Fruit fly (Drosophila melanogaster): Measurements from ENCODE around the gene Socs36E.

Socs36E gene

DNA sequence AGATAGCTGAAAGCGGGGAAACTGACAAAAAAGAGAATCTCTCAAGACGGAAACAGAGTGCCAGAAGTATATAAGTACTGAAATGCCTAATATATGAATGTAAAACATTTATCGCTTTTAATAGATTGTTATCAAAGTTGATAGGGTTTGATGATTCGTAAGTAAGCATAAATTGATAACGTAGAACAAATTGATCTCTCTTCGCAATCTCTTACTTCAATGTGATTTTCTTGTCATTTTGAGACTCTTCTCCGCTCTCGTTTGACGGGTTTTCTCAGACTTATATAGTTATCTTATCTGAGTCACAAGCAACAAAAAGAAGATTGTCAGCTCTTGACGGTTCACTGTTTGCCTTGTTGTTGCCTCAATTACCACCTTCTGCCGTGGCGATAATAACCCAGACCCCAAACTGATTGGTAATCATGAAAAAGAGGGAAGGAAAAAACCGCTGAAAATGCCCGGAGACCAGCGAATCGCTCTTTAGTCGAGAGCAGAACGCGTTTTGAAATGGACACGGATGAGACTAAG is 38.0 kb downstream of the Socs36E start, which contains the start of gene CG15152:
Gene CG15152 (plus strand): TSS at position 372 of the 528 bp plus-strand sequence.
- TF ChIP-seq Hr96 (GFP tag; optimal IDR thresholded peaks at IDR 0.05), result no peak
- no peak for TF ChIP-seq CG12768 (GFP tag; optimal IDR thresholded peaks at IDR 0.05)
- TF ChIP-seq CG33017 (tag; optimal IDR thresholded peaks at IDR 0.05), result no peak
- TF ChIP-seq CG14711 (tag; optimal IDR thresholded peaks at IDR 0.05), result no peak
- TF ChIP-seq cic (GFP tag; optimal IDR thresholded peaks at IDR 0.05), result peak; percentile 41
- TF ChIP-seq CG7045 (GFP tag; optimal IDR thresholded peaks at IDR 0.05), result no peak
- TF ChIP-seq tj (GFP tag; optimal IDR thresholded peaks at IDR 0.05), result no peak
- TF ChIP-seq CG11617 (GFP tag; optimal IDR thresholded peaks at IDR 0.05), result no peak
- no peak for TF ChIP-seq Clk (GFP tag; optimal IDR thresholded peaks at IDR 0.05)

DNA sequence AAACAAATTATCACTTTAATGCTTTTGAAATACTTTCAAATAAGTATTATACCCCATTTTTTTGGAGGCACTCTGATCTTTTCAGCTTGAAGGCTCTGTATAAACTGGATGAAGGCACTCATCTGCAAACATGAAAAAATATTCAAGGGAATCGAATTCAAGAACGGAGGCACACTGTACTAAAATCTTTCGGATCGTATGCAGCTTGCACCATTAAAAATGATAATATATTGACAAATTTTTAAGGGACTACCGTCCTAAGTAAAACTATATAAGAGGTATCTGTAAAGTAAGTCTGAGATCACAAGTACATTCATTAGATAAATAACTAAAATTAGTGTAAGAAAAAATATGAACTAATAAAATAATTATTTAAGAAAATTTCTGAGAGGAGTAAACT is 39.1 kb downstream of the Socs36E start, which contains the start of gene CG44476:
Gene CG44476 (minus strand): TSS at position 101 of the 400 bp plus-strand sequence.
- TF ChIP-seq CG1620 (GFP tag; optimal IDR thresholded peaks at IDR 0.05) (no peak), CG7101 (tag; optimal IDR thresholded peaks at IDR 0.05) (peak; percentile 31)

DNA sequence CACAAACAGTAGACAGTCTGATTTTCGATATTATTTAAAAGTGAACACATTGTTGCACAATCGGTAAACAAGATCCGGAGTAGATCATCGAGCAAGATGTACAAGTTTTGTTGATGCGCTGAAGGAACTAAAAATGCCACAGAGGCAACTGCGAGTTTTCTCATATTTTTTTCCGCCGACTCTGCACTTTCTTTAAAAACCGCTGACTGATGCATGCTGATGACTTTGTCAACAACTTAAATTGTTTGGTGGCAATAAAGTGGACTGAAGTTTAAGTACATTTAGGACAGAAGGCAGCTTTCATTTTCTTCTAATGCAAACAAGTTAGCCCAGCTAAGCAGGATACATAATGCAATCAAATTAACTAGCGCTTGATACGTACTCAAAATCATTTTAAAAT is 39.8 kb downstream of the Socs36E start:
- no peak for TF ChIP-seq CG5204 (GFP tag; optimal IDR thresholded peaks at IDR 0.05)
- peak; percentile 94 for TF ChIP-seq tj (GFP tag; optimal IDR thresholded peaks at IDR 0.05)
- no peak for TF ChIP-seq bab1 (GFP tag; optimal IDR thresholded peaks at IDR 0.05)
- TF ChIP-seq CG7101 (tag; optimal IDR thresholded peaks at IDR 0.05), result no peak

DNA sequence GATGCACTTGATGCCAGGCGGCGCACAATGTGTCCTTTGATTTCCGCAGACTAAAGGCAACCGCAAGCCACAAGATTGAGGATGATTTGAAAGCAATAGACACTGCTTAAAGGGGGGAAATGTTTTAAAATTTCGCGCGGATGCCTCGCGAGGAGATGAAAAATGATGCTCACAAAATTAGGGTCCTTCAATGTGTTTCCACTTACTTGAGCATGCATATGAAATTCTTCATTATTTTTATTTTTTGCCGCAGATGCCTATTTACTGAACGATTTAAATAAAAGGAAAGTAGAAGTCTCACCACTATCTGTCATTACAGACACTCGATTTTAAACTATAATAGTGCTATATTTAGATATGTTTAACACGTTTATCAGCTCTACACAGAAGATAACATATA is 55.9 kb downstream of the Socs36E start, which contains the start of gene Slc25A46b:
Gene Slc25A46b (plus strand): TSS at position 301 of the 400 bp plus-strand sequence.
- TF ChIP-seq CG12768 (GFP tag; optimal IDR thresholded peaks at IDR 0.05) (no peak), kay (GFP tag; ENCODE audit: borderline replicate concordance) (no peak), CG7045 (GFP tag; optimal IDR thresholded peaks at IDR 0.05) (no peak), bab1 (GFP tag; optimal IDR thresholded peaks at IDR 0.05) (no peak), CG1620 (GFP tag; optimal IDR thresholded peaks at IDR 0.05) (no peak), Crg-1 (GFP tag; optimal IDR thresholded peaks at IDR 0.05) (no peak), Hr96 (GFP tag; optimal IDR thresholded peaks at IDR 0.05) (no peak)

DNA sequence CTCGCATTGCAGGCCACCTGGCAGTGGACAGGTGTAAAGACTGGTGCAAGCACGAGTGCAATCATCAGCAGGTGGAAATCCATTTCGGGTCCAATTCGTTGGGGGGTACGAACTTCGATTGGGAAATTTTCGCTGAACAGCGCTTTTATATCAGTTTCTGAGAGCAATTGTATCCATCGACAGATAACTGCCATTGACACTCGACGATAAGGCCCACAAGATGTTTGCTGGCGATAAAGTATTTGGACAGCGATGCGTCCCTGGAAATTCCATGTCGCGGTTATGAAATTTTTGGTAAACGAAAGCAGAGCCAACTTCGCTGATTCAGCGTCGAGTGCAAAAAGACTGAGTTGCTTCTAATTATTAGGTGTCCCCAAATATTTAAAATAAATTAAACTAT is 60.1 kb downstream of the Socs36E start, which contains the start of gene CG15153:
Gene CG15153 (minus strand): TSS at position 101 of the 400 bp plus-strand sequence.
- TF ChIP-seq bab1 (GFP tag; optimal IDR thresholded peaks at IDR 0.05) (no peak), CG11617 (GFP tag; optimal IDR thresholded peaks at IDR 0.05) (no peak), Crg-1 (GFP tag; optimal IDR thresholded peaks at IDR 0.05) (no peak)

DNA sequence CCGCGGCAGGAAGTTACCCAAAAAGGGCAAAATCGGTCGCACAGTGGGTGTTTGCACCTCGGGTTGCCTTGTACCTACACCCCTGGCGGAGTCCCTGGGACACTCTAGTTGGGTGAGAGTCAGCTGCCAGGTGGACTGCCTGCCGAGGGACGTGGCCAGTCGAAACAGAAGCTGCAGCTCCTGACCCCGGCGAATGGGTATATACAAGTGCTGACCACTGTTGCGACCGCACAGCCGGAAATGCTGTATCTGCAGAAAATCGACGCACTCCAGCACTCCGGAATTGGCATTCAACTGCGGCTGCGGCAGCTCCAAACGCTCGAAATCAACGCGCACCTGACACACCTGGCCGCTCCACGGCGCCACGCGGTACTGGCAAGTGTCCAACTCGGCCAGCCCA is 60.5 kb downstream of the Socs36E start:
- TF ChIP-seq Clk (GFP tag; optimal IDR thresholded peaks at IDR 0.05) (no peak), Crg-1 (GFP tag; optimal IDR thresholded peaks at IDR 0.05) (no peak), cic (GFP tag; optimal IDR thresholded peaks at IDR 0.05) (no peak), CG7045 (GFP tag; optimal IDR thresholded peaks at IDR 0.05) (no peak), ovo (GFP tag; optimal IDR thresholded peaks at IDR 0.05) (no peak), Hr96 (GFP tag; optimal IDR thresholded peaks at IDR 0.05) (no peak), CG7101 (tag; optimal IDR thresholded peaks at IDR 0.05) (no peak)

Data from whole organism, adult.